Worm (Caenorhabditis elegans) whole organism, young adult: ENCODE data around the gene Y81B9A.4.

ENCODE experiments used
- B0035.1 ChIP-seq: sonication (generic microtip); optimal IDR thresholded peaks from 2 replicates; lab custom pipeline; 2016; ENCODE audit warnings: missing genetic modification characterization, mild to moderate bottlenecking, missing compliant biosample characterization, missing genotype, missing genetic modification reagents
- ama-1 ChIP-seq, 3 experiments: fragments of 150-350 bp in 1 of 3; sonication (generic microtip) in 2 of 3; optimal IDR thresholded peaks; 2 replicates each; lab custom pipeline; 2014 to 2018; ENCODE audit warnings: missing biosample characterization in 2 of 3, missing genetic modification characterization in 2 of 3, missing genetic modification reagents in 2 of 3
- ceh-91 ChIP-seq: fragments of 200-800 bp; sonication (Bioruptor generic); IDR thresholded peaks from 2 replicates; pipeline ENCODE4 v1.3.6; 2022; ENCODE audit warnings: missing genetic modification reagents, missing genetic modification characterization, missing compliant biosample characterization
- efl-1 ChIP-seq: fragments of 150-350 bp; optimal IDR thresholded peaks from 2 replicates; lab custom pipeline; 2014; ENCODE audit warnings: missing biosample characterization, missing genetic modification reagents, missing genetic modification characterization
- egrh-3 ChIP-seq: fragments of 200-800 bp; sonication (Bioruptor generic); IDR thresholded peaks from 2 replicates; pipeline ENCODE4 v1.3.6; 2022; ENCODE audit warnings: missing genetic modification reagents, missing genetic modification characterization, missing compliant biosample characterization
- madf-8 ChIP-seq: fragments of 200-800 bp; sonication (Bioruptor generic); conservative IDR thresholded peaks from 2 replicates; pipeline ENCODE4 v1.3.6; 2022; ENCODE audit warnings: missing genetic modification reagents, missing genetic modification characterization, missing compliant biosample characterization
- mel-28 ChIP-seq: sonication (generic microtip); optimal IDR thresholded peaks from 2 replicates; lab custom pipeline; 2016; ENCODE audit warnings: borderline replicate concordance, mild to moderate bottlenecking, missing genetic modification characterization, missing compliant biosample characterization
- nhr-90 ChIP-seq: sonication (generic microtip); optimal IDR thresholded peaks from 2 replicates; lab custom pipeline; 2016; ENCODE audit warnings: missing genotype, mild to moderate bottlenecking, missing genetic modification characterization, missing compliant biosample characterization
- repo-1 ChIP-seq: sonication (generic microtip); optimal IDR thresholded peaks from 2 replicates; lab custom pipeline; 2017; ENCODE audit warnings: mild to moderate bottlenecking, missing genetic modification characterization, missing compliant biosample characterization
- snpc-3.4 ChIP-seq: sonication (generic microtip); optimal IDR thresholded peaks from 2 replicates; lab custom pipeline; 2017; ENCODE audit warnings: missing genetic modification characterization, mild to moderate bottlenecking, missing compliant biosample characterization, antibody characterized with exemption, moderate library complexity, missing genotype, missing genetic modification reagents
- tbp1 ChIP-seq: fragments of 200-800 bp; sonication (Bioruptor generic); optimal IDR thresholded peaks from 2 replicates; lab custom pipeline; 2018; ENCODE audit warnings: mild to moderate bottlenecking, missing genetic modification characterization, missing compliant biosample characterization
- tbx-9 ChIP-seq: sonication (generic microtip); optimal IDR thresholded peaks from 2 replicates; lab custom pipeline; 2016; ENCODE audit warnings: borderline replicate concordance, missing genetic modification characterization, inconsistent platforms, missing compliant biosample characterization
- xnd-1 ChIP-seq: sonication (generic microtip); optimal IDR thresholded peaks from 2 replicates; lab custom pipeline; 2016; ENCODE audit warnings: missing genotype, missing genetic modification reagents, missing genetic modification characterization, missing compliant biosample characterization
- ztf-18 ChIP-seq: sonication (generic microtip); optimal IDR thresholded peaks from 2 replicates; lab custom pipeline; 2016; ENCODE audit warnings: missing genotype, mild to moderate bottlenecking, missing genetic modification characterization, missing compliant biosample characterization

DNA sequence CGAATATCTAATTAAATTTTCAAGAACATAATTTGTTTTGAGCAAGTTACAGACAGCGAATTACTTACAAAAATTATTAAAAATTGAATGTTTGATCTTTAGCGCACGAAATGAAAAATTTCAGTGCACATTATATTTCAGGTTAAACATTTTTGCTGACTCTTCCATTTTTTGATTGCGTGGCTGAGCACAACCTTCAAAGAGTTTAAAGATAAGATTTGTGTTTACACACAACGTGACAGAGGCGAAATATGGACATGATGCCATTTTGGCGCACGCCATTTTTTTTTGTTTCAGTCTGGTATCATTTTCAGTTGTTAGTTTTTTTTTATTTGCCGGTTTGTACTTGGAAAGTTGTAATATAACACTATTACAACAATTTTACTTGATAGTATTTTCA is 32.0 kb upstream of the Y81B9A.4 start:
- TF ChIP-seq madf-8 (GFP tag; lab: Robert Waterston, UW) (no peak), egrh-3 (no peak), xnd-1 (tag; lab: Kevin White, UChicago) (no peak), mel-28 (no peak), snpc-3.4 (tag; lab: Kevin White, UChicago) (no peak), tbp1 (GFP tag; lab: Kevin White, UChicago) (no peak), ceh-91 (no peak), B0035.1 (tag; lab: Kevin White, UChicago) (no peak), ama-1 (optimal IDR thresholded peaks at IDR 0.05; lab: Kevin White, UChicago) (no peak), ama-1 (GFP tag; optimal IDR thresholded peaks at IDR 0.05; lab: Kevin White, UChicago) (no peak), efl-1 (GFP tag; lab: Kevin White, UChicago) (no peak), tbx-9 (tag; lab: Kevin White, UChicago) (no peak), nhr-90 (no peak), repo-1 (no peak), ztf-18 (tag; lab: Kevin White, UChicago) (no peak)
